Fruit fly (Drosophila melanogaster) whole organism, embryonic: Measurements from ENCODE around the gene CG6567.

ENCODE experiments used
- ATbp ChIP-seq: fragments of 200-800 bp; sonication (Bioruptor generic); optimal IDR thresholded peaks from 2 replicates; lab custom pipeline; 2017; ENCODE audit warnings: missing biosample characterization, mild to moderate bottlenecking, missing genetic modification characterization, missing genetic modification reagents
- BEAF-32 ChIP-seq: fragments of 200-800 bp; sonication (Bioruptor generic); optimal IDR thresholded peaks from 3 replicates; lab custom pipeline; 2017; ENCODE audit warnings: missing biosample characterization, missing genetic modification characterization, mild to moderate bottlenecking, moderate library complexity, missing genetic modification reagents
- Bdp1 ChIP-seq: fragments of 200-800 bp; sonication (Bioruptor generic); optimal IDR thresholded peaks from 3 replicates; lab custom pipeline; 2016; ENCODE audit warnings: missing biosample characterization, missing genetic modification characterization
- CG1024 ChIP-seq: fragments of 200-800 bp; sonication (Bioruptor generic); IDR thresholded peaks from 2 replicates; pipeline ENCODE4 v1.3.6; 2022; ENCODE audit warnings: missing biosample characterization, missing genetic modification characterization
- CG13775 ChIP-seq: fragments of 200-800 bp; sonication (Bioruptor generic); optimal IDR thresholded peaks from 3 replicates; lab custom pipeline; 2017; ENCODE audit warnings: missing biosample characterization, mild to moderate bottlenecking, missing genetic modification characterization
- CG15269 ChIP-seq: fragments of 200-800 bp; sonication (Bioruptor generic); optimal IDR thresholded peaks from 2 replicates; lab custom pipeline; 2018; ENCODE audit warnings: missing biosample characterization, mild to moderate bottlenecking, missing genetic modification characterization, moderate library complexity
- CG1529 ChIP-seq: fragments of 200-800 bp; sonication (Bioruptor generic); optimal IDR thresholded peaks from 3 replicates; lab custom pipeline; 2018; ENCODE audit warnings: missing biosample characterization, missing genetic modification characterization
- CG17568 ChIP-seq: fragments of 200-800 bp; sonication (Bioruptor generic); optimal IDR thresholded peaks from 2 replicates; lab custom pipeline; 2018; ENCODE audit warnings: missing biosample characterization, mild to moderate bottlenecking, missing genetic modification characterization, moderate library complexity
- CG17612 ChIP-seq: fragments of 200-800 bp; sonication (Bioruptor generic); IDR thresholded peaks from 2 replicates; pipeline ENCODE4 v1.3.6; 2022; ENCODE audit warnings: missing biosample characterization, missing genetic modification characterization
- CG1792 ChIP-seq: fragments of 200-800 bp; sonication (Bioruptor generic); optimal IDR thresholded peaks from 2 replicates; lab custom pipeline; 2016; ENCODE audit warnings: missing biosample characterization, missing genetic modification characterization
- CG18011 ChIP-seq: fragments of 200-800 bp; sonication (Bioruptor generic); optimal IDR thresholded peaks from 2 replicates; lab custom pipeline; 2017; ENCODE audit warnings: missing biosample characterization, missing genetic modification characterization, mild to moderate bottlenecking, moderate library complexity, missing genotype
- CG3726 ChIP-seq: fragments of 200-800 bp; sonication (Bioruptor generic); IDR thresholded peaks from 3 replicates; pipeline ENCODE4, ENCODE4 v1.3.6; 2022; ENCODE audit warnings: missing biosample characterization, missing genetic modification characterization
- CG5245 ChIP-seq: fragments of 200-800 bp; sonication (Bioruptor generic); optimal IDR thresholded peaks from 3 replicates; lab custom pipeline; 2016; ENCODE audit warnings: missing biosample characterization, missing genetic modification characterization
- CG6272 ChIP-seq: fragments of 200-800 bp; sonication (Bioruptor generic); IDR thresholded peaks from 2 replicates; pipeline ENCODE4 v1.3.6; 2022; ENCODE audit warnings: missing biosample characterization, missing genetic modification characterization
- CG6791 ChIP-seq: fragments of 200-800 bp; sonication (Bioruptor generic); IDR thresholded peaks from 3 replicates; pipeline ENCODE4 v1.3.6; 2022; ENCODE audit warnings: missing biosample characterization, missing genetic modification characterization; ENCODE audit not compliant: partially characterized antibody
- CG7271 ChIP-seq: fragments of 200-800 bp; sonication (Bioruptor generic); optimal IDR thresholded peaks from 2 replicates; lab custom pipeline; 2018; ENCODE audit warnings: missing biosample characterization, mild to moderate bottlenecking, missing genetic modification characterization, moderate library complexity
- CG8388 ChIP-seq: fragments of 200-800 bp; sonication (Bioruptor generic); optimal IDR thresholded peaks from 2 replicates; lab custom pipeline; 2019; ENCODE audit warnings: missing biosample characterization, mild to moderate bottlenecking, missing genetic modification characterization, moderate library complexity
- CHES-1-like ChIP-seq: fragments of 200-800 bp; sonication (Bioruptor generic); optimal IDR thresholded peaks from 2 replicates; lab custom pipeline; 2016; ENCODE audit warnings: missing biosample characterization, missing genetic modification characterization
- CoRest ChIP-seq: fragments of 200-800 bp; sonication (Bioruptor generic); optimal IDR thresholded peaks from 3 replicates; lab custom pipeline; 2018; ENCODE audit warnings: missing biosample characterization, mild to moderate bottlenecking, missing genetic modification characterization, moderate library complexity
- Drgx ChIP-seq: fragments of 200-800 bp; sonication (Bioruptor generic); IDR thresholded peaks from 2 replicates; pipeline ENCODE4 v1.3.6; 2022; ENCODE audit warnings: missing biosample characterization, missing genetic modification characterization
- GATAe ChIP-seq: fragments of 200-800 bp; sonication (Bioruptor generic); conservative IDR thresholded peaks from 2 replicates; pipeline ENCODE4 v1.3.6; 2022; ENCODE audit warnings: missing biosample characterization, missing genetic modification characterization
- Gug ChIP-seq: fragments of 200-800 bp; sonication (Bioruptor generic); IDR thresholded peaks from 4 replicates; pipeline ENCODE4 v1.3.6; 2022; ENCODE audit warnings: missing biosample characterization, missing genetic modification characterization
- Mad ChIP-seq: fragments of 200-800 bp; sonication (Bioruptor generic); optimal IDR thresholded peaks from 2 replicates; lab custom pipeline; 2016; ENCODE audit warnings: missing biosample characterization, missing genetic modification characterization
- Myb ChIP-seq: fragments of 200-800 bp; sonication (Bioruptor generic); optimal IDR thresholded peaks from 2 replicates; lab custom pipeline; 2016; ENCODE audit warnings: missing biosample characterization, missing genetic modification characterization
- NC2α ChIP-seq: fragments of 200-800 bp; sonication (Bioruptor generic); optimal IDR thresholded peaks from 2 replicates; lab custom pipeline; 2016; ENCODE audit warnings: missing biosample characterization, missing genetic modification characterization
- NK7.1 ChIP-seq: fragments of 200-800 bp; sonication (Bioruptor generic); optimal IDR thresholded peaks from 3 replicates; lab custom pipeline; 2016; ENCODE audit warnings: missing biosample characterization, missing genetic modification characterization
- Sox102F ChIP-seq: fragments of 200-800 bp; sonication (Bioruptor generic); optimal IDR thresholded peaks from 2 replicates; lab custom pipeline; 2018; ENCODE audit warnings: missing biosample characterization, mild to moderate bottlenecking, missing genetic modification characterization, moderate library complexity
- Usf ChIP-seq: fragments of 200-800 bp; sonication (Bioruptor generic); optimal IDR thresholded peaks from 2 replicates; lab custom pipeline; 2017; ENCODE audit warnings: missing genotype, missing biosample characterization, missing genetic modification characterization
- Xrp1 ChIP-seq: fragments of 200-800 bp; sonication (Bioruptor generic); IDR thresholded peaks from 2 replicates; pipeline ENCODE4 v1.3.6; 2022; ENCODE audit warnings: missing biosample characterization, missing genetic modification characterization
- YL-1 ChIP-seq: fragments of 200-800 bp; sonication (Bioruptor generic); optimal IDR thresholded peaks from 3 replicates; lab custom pipeline; 2017; ENCODE audit warnings: missing biosample characterization, mild to moderate bottlenecking, missing genetic modification characterization
- crc ChIP-seq: fragments of 200-800 bp; sonication (Bioruptor generic); optimal IDR thresholded peaks from 2 replicates; lab custom pipeline; 2016; ENCODE audit warnings: missing biosample characterization, missing genetic modification characterization
- crp ChIP-seq, 2 experiments: fragments of 200-800 bp; sonication (Bioruptor generic); optimal IDR thresholded peaks; 2 replicates in 1 of 2; 3 replicates in 1 of 2; lab custom pipeline; 2017; ENCODE audit warnings: missing biosample characterization in 2 of 2, missing genetic modification characterization in 2 of 2, mild to moderate bottlenecking in 1 of 2, moderate library complexity in 1 of 2
- cwo ChIP-seq: fragments of 200-800 bp; sonication (Bioruptor generic); optimal IDR thresholded peaks from 3 replicates; lab custom pipeline; 2017; ENCODE audit warnings: missing biosample characterization, missing genetic modification characterization, mild to moderate bottlenecking, moderate library complexity, missing genetic modification reagents
- dati ChIP-seq: fragments of 200-800 bp; sonication (Bioruptor generic); IDR thresholded peaks from 2 replicates; pipeline ENCODE4 v1.3.6; 2022; ENCODE audit warnings: missing biosample characterization, missing genetic modification characterization
- dm ChIP-seq: fragments of 200-800 bp; sonication (Bioruptor generic); optimal IDR thresholded peaks from 3 replicates; lab custom pipeline; 2016; ENCODE audit warnings: missing biosample characterization, missing genetic modification characterization
- fru ChIP-seq: fragments of >200 bp; optimal IDR thresholded peaks from 2 replicates; lab custom pipeline; 2017
- grn ChIP-seq: fragments of 200-800 bp; sonication (Bioruptor generic); optimal IDR thresholded peaks from 3 replicates; lab custom pipeline; 2017; ENCODE audit warnings: missing biosample characterization, missing genetic modification characterization
- gt ChIP-seq: fragments of 200-800 bp; sonication (Bioruptor generic); IDR thresholded peaks from 2 replicates; pipeline ENCODE4 v1.3.6; 2022; ENCODE audit warnings: missing biosample characterization, missing genetic modification characterization
- hkb ChIP-seq, 2 experiments: fragments of 200-800 bp in 1 of 2; fragments of >200 bp in 1 of 2; sonication (Bioruptor generic) in 1 of 2; IDR thresholded peaks in 1 of 2; optimal IDR thresholded peaks in 1 of 2; 2 replicates each; pipeline versions ENCODE4 v1.3.6 to Lab custom; 2017 to 2022; ENCODE audit warnings: missing biosample characterization in 1 of 2, missing genetic modification characterization in 1 of 2
- knrl ChIP-seq: fragments of 200-800 bp; sonication (Bioruptor generic); IDR thresholded peaks from 3 replicates; pipeline ENCODE4 v1.3.6; 2022; ENCODE audit warnings: missing biosample characterization, missing genetic modification characterization; ENCODE audit not compliant: partially characterized antibody
- mam ChIP-seq: fragments of 200-800 bp; sonication (Bioruptor generic); optimal IDR thresholded peaks from 3 replicates; lab custom pipeline; 2016; ENCODE audit warnings: missing biosample characterization, missing genetic modification characterization
- mirr ChIP-seq: fragments of 200-800 bp; sonication (Bioruptor generic); optimal IDR thresholded peaks from 3 replicates; lab custom pipeline; 2018; ENCODE audit warnings: missing biosample characterization, mild to moderate bottlenecking, missing genetic modification characterization
- nmo ChIP-seq: fragments of 200-800 bp; sonication (Bioruptor generic); optimal IDR thresholded peaks from 2 replicates; lab custom pipeline; 2018; ENCODE audit warnings: missing biosample characterization, mild to moderate bottlenecking, missing genetic modification characterization, moderate library complexity
- phol ChIP-seq: fragments of 200-800 bp; sonication (Bioruptor generic); optimal IDR thresholded peaks from 3 replicates; lab custom pipeline; 2018; ENCODE audit warnings: missing biosample characterization, mild to moderate bottlenecking, missing genetic modification characterization, moderate library complexity
- scrt ChIP-seq: fragments of 200-800 bp; sonication (Bioruptor generic); optimal IDR thresholded peaks from 2 replicates; lab custom pipeline; 2018; ENCODE audit warnings: missing biosample characterization, mild to moderate bottlenecking, missing genetic modification characterization, moderate library complexity
- shn ChIP-seq: fragments of 200-800 bp; sonication (Bioruptor generic); optimal IDR thresholded peaks from 3 replicates; lab custom pipeline; 2016; ENCODE audit warnings: missing biosample characterization, missing genetic modification characterization
- toy ChIP-seq: fragments of 200-800 bp; sonication (Bioruptor generic); IDR thresholded peaks from 2 replicates; pipeline ENCODE4 v1.3.6; 2022; ENCODE audit warnings: missing biosample characterization, missing genetic modification characterization
- yki ChIP-seq: fragments of >200 bp; optimal IDR thresholded peaks from 3 replicates; lab custom pipeline; 2018
- zen2 ChIP-seq: fragments of 200-800 bp; sonication (Bioruptor generic); IDR thresholded peaks from 3 replicates; pipeline ENCODE4 v1.3.6; 2022; ENCODE audit warnings: missing biosample characterization, missing genetic modification characterization; ENCODE audit not compliant: partially characterized antibody

The CG6567 gene

dm6 chr3R:10888633-10889519, 34.6 kb upstream of the CG6567 start (continued):
- TF ChIP-seq NK7.1 (GFP tag; lab: Kevin White, UChicago) (no peak), zen2 (GFP tag; lab: Robert Waterston, UW) (peak; percentile 66), CG1529 (GFP tag; lab: Kevin White, UChicago) (no peak), Bdp1 (GFP tag; lab: Kevin White, UChicago) (no peak), phol (tag; lab: Kevin White, UChicago) (no peak), CG6791 (GFP tag; lab: Robert Waterston, UW) (no peak), ATbp (peak; percentile 7), CG5245 (GFP tag; lab: Kevin White, UChicago) (no peak), CHES-1-like (GFP tag; lab: Kevin White, UChicago) (no peak), mam (GFP tag; lab: Kevin White, UChicago) (peak; percentile 42), CG18011 (no peak), Mad (no peak), Drgx (GFP tag; lab: Robert Waterston, UW) (peak; percentile 39), YL-1 (no peak), CG1024 (no peak), Xrp1 (peak; percentile 19; the same call in 1 of the 2 replicates), nmo (GFP tag; lab: Kevin White, UChicago) (no peak), knrl (GFP tag; lab: Robert Waterston, UW) (no peak), CG1792 (no peak), cwo (GFP tag; lab: Kevin White, UChicago) (peak; percentile 53), CG6272 (GFP tag; lab: Robert Waterston, UW) (no peak), CG15269 (tag; lab: Kevin White, UChicago) (peak; percentile 34), CG8388 (GFP tag; lab: Kevin White, UChicago) (no peak), yki (lab: Kevin White, UChicago) (peak; percentile 83), toy (no peak), fru (lab: Kevin White, UChicago) (no peak), dati (GFP tag; lab: Robert Waterston, UW) (no peak), CoRest (tag; lab: Kevin White, UChicago) (no peak), Sox102F (GFP tag; lab: Kevin White, UChicago) (no peak), Gug (GFP tag; lab: Robert Waterston, UW) (peak; percentile 25; the same call in 1 of the 4 replicates), GATAe (GFP tag; lab: Robert Waterston, UW) (no peak), CG7271 (tag; lab: Kevin White, UChicago) (no peak), gt (GFP tag; lab: Robert Waterston, UW) (no peak), mirr (GFP tag; lab: Kevin White, UChicago) (peak; percentile 82), Usf (GFP tag; lab: Kevin White, UChicago) (no peak), Myb (GFP tag; lab: Kevin White, UChicago) (no peak), CG3726 (no peak), CG13775 (GFP tag; lab: Kevin White, UChicago) (no peak), shn (peak; percentile 37), NC2α (GFP tag; lab: Kevin White, UChicago) (no peak), CG17612 (GFP tag; lab: Robert Waterston, UW) (0 out of 2 replicates have a peak, but pooled peaks have one; percentile 29), hkb (optimal IDR thresholded peaks at IDR 0.05; lab: Kevin White, UChicago) (no peak), hkb (GFP tag; IDR thresholded peaks at IDR 0.05; lab: Robert Waterston, UW) (peak; percentile 44; the same call in 1 of the 2 replicates), CG17568 (GFP tag; lab: Kevin White, UChicago) (no peak), crc (GFP tag; lab: Kevin White, UChicago) (no peak), crp (GFP tag; optimal IDR thresholded peaks at IDR 0.05; lab: Kevin White, UChicago) (no peak), dm (GFP tag; lab: Kevin White, UChicago) (no peak), BEAF-32 (GFP tag; lab: Kevin White, UChicago) (no peak), grn (GFP tag; lab: Kevin White, UChicago) (no peak), scrt (peak; percentile 16)
